Worm (Caenorhabditis elegans): Measurements from ENCODE around the gene ubc-7.

ubc-7 gene

ce11 chrIII:9631117-9631655, at the start of gene ubc-7 (continued):
- peak; percentile 42; the same call in 1 of the 2 replicates for TF ChIP-seq B0336.3 (GFP tag; IDR thresholded peaks at IDR 0.05)
- no peak for TF ChIP-seq bed-1 (GFP tag; IDR thresholded peaks at IDR 0.05)
- no peak for TF ChIP-seq B0035.1 (tag; optimal IDR thresholded peaks at IDR 0.05)
- no peak for TF ChIP-seq zfh-2 (GFP tag; conservative IDR thresholded peaks at IDR 0.05)
- no peak for TF ChIP-seq bed-2 (GFP tag; IDR thresholded peaks at IDR 0.05)
- TF ChIP-seq sdz-38 (tag; optimal IDR thresholded peaks at IDR 0.05) = no peak
- peak; percentile 50 to 91 (median 79) for TF ChIP-seq lin-35 (GFP tag; optimal IDR thresholded peaks at IDR 0.05)
- TF ChIP-seq F22D6.2 (tag; optimal IDR thresholded peaks at IDR 0.05) = no peak
- TF ChIP-seq pha-4 (tag; optimal IDR thresholded peaks at IDR 0.05) = no peak
- no peak for TF ChIP-seq Y67H2A.10 (GFP tag; conservative IDR thresholded peaks at IDR 0.05)
- TF ChIP-seq dpff-1 (tag; optimal IDR thresholded peaks at IDR 0.05) = no peak
- TF ChIP-seq lir-1 (GFP tag; conservative IDR thresholded peaks at IDR 0.05) = no peak
- peak; percentile 95 for TF ChIP-seq lin-54 (GFP tag; optimal IDR thresholded peaks at IDR 0.05)
- TF ChIP-seq nhr-80 (tag; optimal IDR thresholded peaks at IDR 0.05) = peak; percentile 22
- no peak for TF ChIP-seq Y53F4B.3 (GFP tag; IDR thresholded peaks at IDR 0.05)
- no peak for TF ChIP-seq attf-6 (GFP tag; IDR thresholded peaks at IDR 0.05)
- TF ChIP-seq K12H6.12 (tag; optimal IDR thresholded peaks at IDR 0.05) = no peak
- TF ChIP-seq egl-44 (GFP tag; IDR thresholded peaks at IDR 0.05) = no peak
- TF ChIP-seq ceh-58 (GFP tag; IDR thresholded peaks at IDR 0.05) = no peak
- no peak for TF ChIP-seq nfya-1 (tag; optimal IDR thresholded peaks at IDR 0.05; ENCODE audit: borderline replicate concordance, insufficient read depth)
- no peak for TF ChIP-seq fkh-3 (tag; optimal IDR thresholded peaks at IDR 0.05)
- TF ChIP-seq ceh-91 (GFP tag; IDR thresholded peaks at IDR 0.05) = peak; percentile 83
- TF ChIP-seq hsf-1 (GFP tag; IDR thresholded peaks at IDR 0.05) = peak; percentile 79
- no peak for TF ChIP-seq ceh-27 (GFP tag; optimal IDR thresholded peaks at IDR 0.05)
- TF ChIP-seq egrh-3 (GFP tag; IDR thresholded peaks at IDR 0.05) = no peak
- no peak for TF ChIP-seq egl-18 (GFP tag; IDR thresholded peaks at IDR 0.05)
- no peak for TF ChIP-seq F10E7.11 (tag; optimal IDR thresholded peaks at IDR 0.05)
- TF ChIP-seq aptf-3 (GFP tag; IDR thresholded peaks at IDR 0.05) = no peak
- peak; percentile 92 for TF ChIP-seq madf-8 (GFP tag; conservative IDR thresholded peaks at IDR 0.05)
- no peak for TF ChIP-seq die-1 (tag; optimal IDR thresholded peaks at IDR 0.05)
- TF ChIP-seq F33H1.4 (GFP tag; IDR thresholded peaks at IDR 0.05) = peak; percentile 97
- TF ChIP-seq F37B4.10 (GFP tag; IDR thresholded peaks at IDR 0.05) = no peak
- TF ChIP-seq lsy-27 (tag; optimal IDR thresholded peaks at IDR 0.05; ENCODE audit: borderline replicate concordance, insufficient read depth) = no peak
- peak; percentile 79 for TF ChIP-seq xnd-1 (tag; optimal IDR thresholded peaks at IDR 0.05)
- TF ChIP-seq cebp-2 (GFP tag; IDR thresholded peaks at IDR 0.05) = no peak
- TF ChIP-seq T26A5.8 (tag; optimal IDR thresholded peaks at IDR 0.05) = no peak
- peak; percentile 68 for TF ChIP-seq F23B12.7 (tag; optimal IDR thresholded peaks at IDR 0.05; ENCODE audit: insufficient read depth)
- TF ChIP-seq T07F8.4 (tag; optimal IDR thresholded peaks at IDR 0.05) = no peak
- TF ChIP-seq snpc-1.1 (tag; optimal IDR thresholded peaks at IDR 0.05; ENCODE audit: insufficient read depth) = peak; percentile 58
- no peak for TF ChIP-seq nfya-2 (GFP tag; IDR thresholded peaks at IDR 0.05)
- TF ChIP-seq rec-8 (tag; optimal IDR thresholded peaks at IDR 0.05) = no peak
- TF ChIP-seq ets-4 (GFP tag; optimal IDR thresholded peaks at IDR 0.05) = no peak
- peak; percentile 56 for TF ChIP-seq tbp1 (GFP tag; optimal IDR thresholded peaks at IDR 0.05)
- TF ChIP-seq zim-3 (tag; optimal IDR thresholded peaks at IDR 0.05) = no peak
- no peak for TF ChIP-seq snpc-4 (GFP tag; optimal IDR thresholded peaks at IDR 0.05)
- TF ChIP-seq snpc-4 (tag; optimal IDR thresholded peaks at IDR 0.05) = peak in 2 of 4 experiments; percentile 14 to 45
- TF ChIP-seq him-1 (tag; optimal IDR thresholded peaks at IDR 0.05) = peak; percentile 24
- no peak for TF ChIP-seq hmg-20 (GFP tag; IDR thresholded peaks at IDR 0.05)
